Worm (Caenorhabditis elegans): ENCODE results near the gene prp-18.

ce11 chrIV:9842071-9842470 is 42.1 kb downstream of the prp-18 start, which contains the start of gene K07F5.17:
- TF ChIP-seq blmp-1 (tag; optimal IDR thresholded peaks at IDR 0.05; ENCODE audit: insufficient read depth) = no peak
- TF ChIP-seq snpc-4 (tag; optimal IDR thresholded peaks at IDR 0.05) = no peak
- TF ChIP-seq alr-1 (tag; optimal IDR thresholded peaks at IDR 0.05) = no peak
